Comparison of ENCODE assay signal across 6 worm cellular contexts in genomic region chrX:10051625-10052024, ce11.
TF ChIP-seq lines count a peak whose summit lies in the region.

No protein-coding gene starts in this region.

TF ChIP-seq in whole organism, L1 larva, 84 proteins besides CTCF, POLR2A, EP300 and RAD21 (continues in another document):
- TF ChIP-seq lin-14 (GFP tag; optimal IDR thresholded peaks at IDR 0.05; lab: Kevin White, UChicago) (peak; percentile 50), C34B4.2 (tag; optimal IDR thresholded peaks at IDR 0.05; lab: Kevin White, UChicago) (no peak), C04F5.9 (tag; optimal IDR thresholded peaks at IDR 0.05; lab: Kevin White, UChicago) (no peak), nhr-20 (tag; optimal IDR thresholded peaks at IDR 0.05; lab: Kevin White, UChicago) (peak; percentile 88), sup-37 (GFP tag; optimal IDR thresholded peaks at IDR 0.05; lab: Kevin White, UChicago) (no peak), Y116A8C.19 (tag; optimal IDR thresholded peaks at IDR 0.05; lab: Kevin White, UChicago; ENCODE audit: borderline replicate concordance) (no peak), tbx-2 (tag; optimal IDR thresholded peaks at IDR 0.05; lab: Kevin White, UChicago) (peak; percentile 58), egl-27 (tag; optimal IDR thresholded peaks at IDR 0.05; lab: Kevin White, UChicago) (no peak), pag-3 (tag; optimal IDR thresholded peaks at IDR 0.05; lab: Kevin White, UChicago; ENCODE audit: borderline replicate concordance, insufficient read depth) (no peak), nhr-47 (tag; optimal IDR thresholded peaks at IDR 0.05; lab: Kevin White, UChicago) (peak; percentile 33), nhr-85 (tag; lab: Kevin White, UChicago) (peak; percentile 91), grh-1 (GFP tag; IDR thresholded peaks at IDR 0.05; lab: Robert Waterston, UW) (peak; percentile 92), fkh-8 (tag; optimal IDR thresholded peaks at IDR 0.05; lab: Kevin White, UChicago) (no peak), blmp-1 (tag; optimal IDR thresholded peaks at IDR 0.05; lab: Kevin White, UChicago) (peak; percentile 28), ama-1 (optimal IDR thresholded peaks at IDR 0.05; lab: Kevin White, UChicago) (no peak)

TF ChIP-seq in whole organism, L2 larva, 48 proteins besides CTCF, POLR2A, EP300 and RAD21 (continues in another document):
- TF ChIP-seq nhr-129 (tag; optimal IDR thresholded peaks at IDR 0.05; lab: Kevin White, UChicago) (peak; percentile 47), nhr-25 (tag; optimal IDR thresholded peaks at IDR 0.05; lab: Kevin White, UChicago) (peak; percentile 72), blmp-1 (tag; optimal IDR thresholded peaks at IDR 0.05; lab: Kevin White, UChicago; ENCODE audit: insufficient read depth) (peak; percentile 77), lsy-2 (tag; optimal IDR thresholded peaks at IDR 0.05; lab: Kevin White, UChicago) (no peak), sma-3 (GFP tag; optimal IDR thresholded peaks at IDR 0.05; lab: Kevin White, UChicago) (peak; percentile 88), peb-1 (tag; optimal IDR thresholded peaks at IDR 0.05; lab: Kevin White, UChicago) (no peak), nhr-21 (tag; optimal IDR thresholded peaks at IDR 0.05; lab: Kevin White, UChicago) (peak; percentile 59), R02D3.7 (tag; optimal IDR thresholded peaks at IDR 0.05; lab: Kevin White, UChicago) (no peak), fos-1 (tag; optimal IDR thresholded peaks at IDR 0.05; lab: Kevin White, UChicago) (peak; percentile 70), mdl-1 (tag; optimal IDR thresholded peaks at IDR 0.05; lab: Kevin White, UChicago) (peak in 1 of 2 experiments; percentile 44), Y55F3AM.14 (GFP tag; optimal IDR thresholded peaks at IDR 0.05; lab: Kevin White, UChicago) (peak; percentile 28), C34F6.9 (tag; optimal IDR thresholded peaks at IDR 0.05; lab: Kevin White, UChicago) (peak; percentile 33), nhr-10 (tag; optimal IDR thresholded peaks at IDR 0.05; lab: Kevin White, UChicago) (no peak), gmeb-1 (tag; optimal IDR thresholded peaks at IDR 0.05; lab: Kevin White, UChicago) (peak; percentile 26), crh-2 (tag; optimal IDR thresholded peaks at IDR 0.05; lab: Kevin White, UChicago) (peak; percentile 76)

TF ChIP-seq in whole organism, L3 larva, 47 proteins besides CTCF, POLR2A, EP300 and RAD21 (continues in another document):
- no peak for TF ChIP-seq sea-2 (GFP tag; optimal IDR thresholded peaks at IDR 0.05; lab: Kevin White, UChicago)
- TF ChIP-seq skn-1 (tag; optimal IDR thresholded peaks at IDR 0.05; lab: Kevin White, UChicago), result peak; percentile 25
- TF ChIP-seq ceh-9 (tag; optimal IDR thresholded peaks at IDR 0.05; lab: Kevin White, UChicago), result no peak
- peak in 1 of 3 experiments; percentile 81 for TF ChIP-seq elt-3 (tag; optimal IDR thresholded peaks at IDR 0.05; lab: Kevin White, UChicago)
- peak; percentile 36 for TF ChIP-seq nhr-25 (tag; optimal IDR thresholded peaks at IDR 0.05; lab: Kevin White, UChicago)
- TF ChIP-seq mdl-1 (tag; optimal IDR thresholded peaks at IDR 0.05; lab: Kevin White, UChicago), result peak; percentile 38
- TF ChIP-seq unc-62 (GFP tag; optimal IDR thresholded peaks at IDR 0.05; lab: Kevin White, UChicago), result no peak
- TF ChIP-seq lsy-12 (tag; optimal IDR thresholded peaks at IDR 0.05; lab: Kevin White, UChicago), result peak; percentile 15
- no peak for TF ChIP-seq ceh-16 (tag; optimal IDR thresholded peaks at IDR 0.05; lab: Kevin White, UChicago)
- no peak for TF ChIP-seq unc-39 (tag; optimal IDR thresholded peaks at IDR 0.05; lab: Kevin White, UChicago)
- peak; percentile 93 for TF ChIP-seq elt-2 (tag; optimal IDR thresholded peaks at IDR 0.05; lab: Kevin White, UChicago)
- TF ChIP-seq pqm-1 (tag; optimal IDR thresholded peaks at IDR 0.05; lab: Kevin White, UChicago), result peak; percentile 90
- TF ChIP-seq nhr-237 (tag; optimal IDR thresholded peaks at IDR 0.05; lab: Kevin White, UChicago), result no peak
- TF ChIP-seq nfya-1 (tag; optimal IDR thresholded peaks at IDR 0.05; lab: Kevin White, UChicago; ENCODE audit: insufficient read depth), result peak; percentile 4
- TF ChIP-seq jun-1 (tag; optimal IDR thresholded peaks at IDR 0.05; lab: Kevin White, UChicago), result peak; percentile 77
- no peak for TF ChIP-seq fkh-10 (GFP tag; optimal IDR thresholded peaks at IDR 0.05; lab: Kevin White, UChicago)

TF ChIP-seq in whole organism, L4 larva, 104 proteins besides CTCF, POLR2A, EP300 and RAD21 (continues in another document):
- TF ChIP-seq nhr-25 (tag; optimal IDR thresholded peaks at IDR 0.05; lab: Kevin White, UChicago; ENCODE audit: borderline replicate concordance, insufficient read depth) (peak; percentile 19), Y75B8A.6 (GFP tag; IDR thresholded peaks at IDR 0.05; lab: Robert Waterston, UW) (no peak), mdt-29 (GFP tag; IDR thresholded peaks at IDR 0.05; lab: Robert Waterston, UW) (0 out of 2 replicates have a peak, but pooled peaks have one; percentile 53), tra-1 (GFP tag; IDR thresholded peaks at IDR 0.05; lab: Robert Waterston, UW) (peak; percentile 52; the same call in 1 of the 2 replicates), hlh-30 (tag; optimal IDR thresholded peaks at IDR 0.05; lab: Kevin White, UChicago; ENCODE audit: insufficient read depth) (peak; percentile 86), daf-19 (GFP tag; conservative IDR thresholded peaks at IDR 0.05; lab: Robert Waterston, UW) (no peak), mxl-2 (GFP tag; conservative IDR thresholded peaks at IDR 0.05; lab: Robert Waterston, UW) (0 out of 2 replicates have a peak, but pooled peaks have one; percentile 51), php-3 (GFP tag; IDR thresholded peaks at IDR 0.05; lab: Robert Waterston, UW) (peak; percentile 63), dmd-6 (GFP tag; IDR thresholded peaks at IDR 0.05; lab: Robert Waterston, UW) (peak; percentile 90), lin-13 (GFP tag; optimal IDR thresholded peaks at IDR 0.05; lab: Kevin White, UChicago) (peak; percentile 33), mdl-1 (tag; optimal IDR thresholded peaks at IDR 0.05; lab: Kevin White, UChicago) (peak in 1 of 2 experiments; percentile 82), ces-1 (GFP tag; optimal IDR thresholded peaks at IDR 0.05; lab: Kevin White, UChicago) (no peak), dve-1 (tag; optimal IDR thresholded peaks at IDR 0.05; lab: Kevin White, UChicago; ENCODE audit: insufficient read depth) (peak; percentile 91), rbr-2 (tag; optimal IDR thresholded peaks at IDR 0.05; lab: Kevin White, UChicago) (no peak), T20F7.1 (GFP tag; optimal IDR thresholded peaks at IDR 0.05; lab: Kevin White, UChicago) (peak; percentile 50)

TF ChIP-seq in whole organism, late embryonic, 69 proteins besides CTCF, POLR2A, EP300 and RAD21:
- TF ChIP-seq che-1 (tag; optimal IDR thresholded peaks at IDR 0.05; lab: Kevin White, UChicago) (no peak), gmeb-2 (tag; optimal IDR thresholded peaks at IDR 0.05; lab: Kevin White, UChicago) (no peak), elt-2 (tag; optimal IDR thresholded peaks at IDR 0.05; lab: Kevin White, UChicago) (peak; percentile 13), hlh-15 (tag; optimal IDR thresholded peaks at IDR 0.05; lab: Kevin White, UChicago) (no peak)
TF ChIP-seq in whole organism, late embryonic: peak in this region for 1.

TF ChIP-seq in whole organism, young adult, 124 proteins besides CTCF, POLR2A, EP300 and RAD21:
- TF ChIP-seq ztf-26 (tag; optimal IDR thresholded peaks at IDR 0.05; lab: Kevin White, UChicago) (peak; percentile 44), dox-1 (GFP tag; IDR thresholded peaks at IDR 0.05; lab: Robert Waterston, UW) (0 out of 2 replicates have a peak, but pooled peaks have one; percentile 18), somi-1 (GFP tag; optimal IDR thresholded peaks at IDR 0.05; lab: Kevin White, UChicago) (peak; percentile 58), madf-10 (tag; optimal IDR thresholded peaks at IDR 0.05; lab: Kevin White, UChicago) (peak; percentile 5), let-607 (tag; optimal IDR thresholded peaks at IDR 0.05; lab: Kevin White, UChicago) (peak in 1 of 2 experiments; percentile 37), nhr-80 (tag; optimal IDR thresholded peaks at IDR 0.05; lab: Kevin White, UChicago) (peak; percentile 76), nfyb-1 (GFP tag; IDR thresholded peaks at IDR 0.05; lab: Robert Waterston, UW) (no peak), F39B2.1 (GFP tag; IDR thresholded peaks at IDR 0.05; lab: Robert Waterston, UW) (no peak), B0336.3 (GFP tag; IDR thresholded peaks at IDR 0.05; lab: Robert Waterston, UW) (no peak), atf-7 (tag; optimal IDR thresholded peaks at IDR 0.05; lab: Kevin White, UChicago) (peak; percentile 61), C06A6.2 (GFP tag; conservative IDR thresholded peaks at IDR 0.05; lab: Robert Waterston, UW) (peak; percentile 44; the same call in 1 of the 2 replicates)
